Fruit fly (Drosophila melanogaster) whole organism, wandering third instar larva: ENCODE results near the gene brn.

ENCODE experiments used
- Abd-B ChIP-seq: fragments of >200 bp; optimal IDR thresholded peaks from 2 replicates; lab custom pipeline; 2017; ENCODE audit warnings: missing biosample characterization, missing genetic modification characterization
- CG9705 ChIP-seq: fragments of 200-800 bp; sonication (Bioruptor generic); optimal IDR thresholded peaks from 2 replicates; lab custom pipeline; 2018; ENCODE audit warnings: missing biosample characterization, mild to moderate bottlenecking, missing genetic modification characterization
- CrebA ChIP-seq: fragments of 200-800 bp; sonication (Bioruptor generic); optimal IDR thresholded peaks from 2 replicates; lab custom pipeline; 2016; ENCODE audit warnings: missing biosample characterization, mild to moderate bottlenecking, missing genetic modification characterization, borderline replicate concordance
- Dfd ChIP-seq: fragments of >200 bp; optimal IDR thresholded peaks from 2 replicates; lab custom pipeline; 2017; ENCODE audit warnings: missing biosample characterization, missing genetic modification characterization
- Dif ChIP-seq: fragments of 200-275, 200-300 bp; sonication (Bioruptor generic); optimal IDR thresholded peaks from 2 replicates; lab custom pipeline; 2018; ENCODE audit warnings: missing biosample characterization, missing genetic modification characterization; ENCODE audit not compliant: partially characterized antibody
- GATAd ChIP-seq: sonication (Bioruptor generic); optimal IDR thresholded peaks from 2 replicates; lab custom pipeline; 2016; ENCODE audit warnings: missing biosample characterization, missing genetic modification characterization
- Hnf4 ChIP-seq: fragments of 200-800 bp; sonication (Bioruptor generic); optimal IDR thresholded peaks from 2 replicates; lab custom pipeline; 2016; ENCODE audit warnings: missing biosample characterization, mild to moderate bottlenecking, missing genetic modification characterization
- Hr78 ChIP-seq: fragments of >200 bp; optimal IDR thresholded peaks from 2 replicates; lab custom pipeline; 2017; ENCODE audit warnings: missing biosample characterization, missing genetic modification characterization
- Hr83 ChIP-seq: fragments of 200-300 bp; sonication (Bioruptor generic); optimal IDR thresholded peaks from 2 replicates; lab custom pipeline; 2016; ENCODE audit warnings: missing biosample characterization, mild to moderate bottlenecking, missing genetic modification characterization, moderate library complexity; ENCODE audit not compliant: poor library complexity, severe bottlenecking
- Jra ChIP-seq: sonication (Bioruptor generic); optimal IDR thresholded peaks from 2 replicates; lab custom pipeline; 2016; ENCODE audit warnings: missing biosample characterization, missing genetic modification characterization
- Mio ChIP-seq: sonication (Bioruptor generic); optimal IDR thresholded peaks from 2 replicates; lab custom pipeline; 2016; ENCODE audit warnings: missing biosample characterization, missing genetic modification characterization
- Myc ChIP-seq: fragments of >200 bp; optimal IDR thresholded peaks from 2 replicates; lab custom pipeline; 2017
- N ChIP-seq: fragments of >200 bp; optimal IDR thresholded peaks from 2 replicates; lab custom pipeline; 2018; ENCODE audit warnings: missing biosample characterization, missing external identifiers, missing genetic modification characterization
- OdsH ChIP-seq: fragments of 200-800 bp; sonication (Bioruptor generic); optimal IDR thresholded peaks from 2 replicates; lab custom pipeline; 2016; ENCODE audit warnings: missing biosample characterization, mild to moderate bottlenecking, missing genetic modification characterization
- Rel ChIP-seq, 2 experiments: fragments of 200-800 bp; sonication (Bioruptor generic) in 1 of 2; optimal IDR thresholded peaks; 2 replicates in 1 of 2; 3 replicates in 1 of 2; lab custom pipeline; 2016 to 2019; ENCODE audit warnings: mild to moderate bottlenecking in 2 of 2, missing biosample characterization in 2 of 2, missing genetic modification characterization in 2 of 2, moderate library complexity in 1 of 2
- Sp1 ChIP-seq: fragments of 200-800 bp; sonication (Bioruptor generic); optimal IDR thresholded peaks from 3 replicates; lab custom pipeline; 2019; ENCODE audit warnings: missing biosample characterization, mild to moderate bottlenecking, missing genetic modification characterization, moderate library complexity
- br ChIP-seq: fragments of 200-800 bp; sonication (Bioruptor generic); optimal IDR thresholded peaks from 2 replicates; lab custom pipeline; 2016; ENCODE audit warnings: missing biosample characterization, missing genetic modification characterization
- brk ChIP-seq: fragments of 200-800 bp; sonication (Bioruptor generic); optimal IDR thresholded peaks from 2 replicates; lab custom pipeline; 2016; ENCODE audit warnings: missing biosample characterization, mild to moderate bottlenecking, missing genetic modification characterization
- dl ChIP-seq, 2 experiments: fragments of 175-275, 200-275 bp in 1 of 2; fragments of 200-275 bp in 1 of 2; sonication (Bioruptor generic); optimal IDR thresholded peaks; lab custom pipeline; 2018; ENCODE audit warnings: mild to moderate bottlenecking in 2 of 2, missing biosample characterization in 2 of 2, missing genetic modification characterization in 2 of 2, moderate library complexity in 2 of 2; ENCODE audit not compliant: partially characterized antibody in 2 of 2, insufficient read depth in 1 of 2
- dsf ChIP-seq: sonication (Bioruptor generic); optimal IDR thresholded peaks from 2 replicates; lab custom pipeline; 2016; ENCODE audit warnings: missing biosample characterization, missing genetic modification characterization, borderline replicate concordance
- ey ChIP-seq: fragments of 200-800 bp; sonication (Bioruptor generic); optimal IDR thresholded peaks from 2 replicates; lab custom pipeline; 2016; ENCODE audit warnings: missing biosample characterization, missing genetic modification characterization
- foxo ChIP-seq, 2 experiments: fragments of 200-800 bp; sonication (Bioruptor generic); optimal IDR thresholded peaks; 2 replicates in 1 of 2; 3 replicates in 1 of 2; lab custom pipeline; 2016 to 2017; ENCODE audit warnings: missing biosample characterization in 2 of 2, missing genetic modification characterization in 2 of 2
- fru ChIP-seq: fragments of 200-800 bp; sonication (Bioruptor generic); optimal IDR thresholded peaks from 3 replicates; lab custom pipeline; 2016; ENCODE audit warnings: missing biosample characterization, mild to moderate bottlenecking, missing genetic modification characterization
- h ChIP-seq: fragments of 200-800 bp; sonication (Bioruptor generic); optimal IDR thresholded peaks from 3 replicates; lab custom pipeline; 2016; ENCODE audit warnings: missing biosample characterization, mild to moderate bottlenecking, missing genetic modification characterization
- lola ChIP-seq: fragments of >200 bp; optimal IDR thresholded peaks from 2 replicates; lab custom pipeline; 2017; ENCODE audit warnings: missing biosample characterization, missing genetic modification characterization
- pan ChIP-seq: fragments of >200 bp; optimal IDR thresholded peaks from 2 replicates; lab custom pipeline; 2017
- psq ChIP-seq: fragments of 200-800 bp; sonication (Bioruptor generic); optimal IDR thresholded peaks from 3 replicates; lab custom pipeline; 2017; ENCODE audit warnings: missing biosample characterization, mild to moderate bottlenecking, missing genetic modification characterization, moderate library complexity
- rgr ChIP-seq: fragments of 200-800 bp; sonication (Bioruptor generic); optimal IDR thresholded peaks from 3 replicates; lab custom pipeline; 2016; ENCODE audit warnings: missing biosample characterization, mild to moderate bottlenecking, missing genetic modification characterization
- sage ChIP-seq: fragments of 200-800 bp; sonication (Bioruptor generic); optimal IDR thresholded peaks from 2 replicates; lab custom pipeline; 2016; ENCODE audit warnings: missing biosample characterization, mild to moderate bottlenecking, missing genetic modification characterization
- sv ChIP-seq: fragments of 200-800 bp; sonication (Bioruptor generic); optimal IDR thresholded peaks from 3 replicates; lab custom pipeline; 2016; ENCODE audit warnings: missing biosample characterization, missing genetic modification characterization
- tai ChIP-seq: sonication (Bioruptor generic); optimal IDR thresholded peaks from 2 replicates; lab custom pipeline; 2016; ENCODE audit warnings: missing biosample characterization, missing genetic modification characterization
- woc ChIP-seq: sonication (Bioruptor generic); optimal IDR thresholded peaks from 2 replicates; lab custom pipeline; 2016; ENCODE audit warnings: missing biosample characterization, mild to moderate bottlenecking, missing genetic modification characterization

brn gene

dm6 chrX:4107261-4108113 is 3.3 kb downstream of the brn start:
- no peak for TF ChIP-seq Dfd (GFP tag; lab: Kevin White, UChicago)
- TF ChIP-seq OdsH (GFP tag; lab: Kevin White, UChicago): no peak
- TF ChIP-seq psq: peak; percentile 91
- TF ChIP-seq Abd-B (GFP tag; lab: Kevin White, UChicago): no peak
- no peak for TF ChIP-seq Hnf4
- TF ChIP-seq dsf (GFP tag; lab: Kevin White, UChicago): no peak
- TF ChIP-seq CG9705 (GFP tag; lab: Kevin White, UChicago): no peak
- no peak for TF ChIP-seq Rel (GFP tag; optimal IDR thresholded peaks at IDR 0.05; lab: Kevin White, UChicago)
- TF ChIP-seq Rel (tag; optimal IDR thresholded peaks at IDR 0.05; lab: Kevin White, UChicago): peak; percentile 72
- peak in 1 of 2 experiments; percentile 12 for TF ChIP-seq foxo (GFP tag; optimal IDR thresholded peaks at IDR 0.05; lab: Kevin White, UChicago)
- TF ChIP-seq tai (GFP tag; lab: Kevin White, UChicago): no peak
- TF ChIP-seq dl (GFP tag; optimal IDR thresholded peaks at IDR 0.05; lab: Kevin White, UChicago; ENCODE audit: insufficient read depth in 1 of 2, partially characterized antibody in 2 of 2): no peak

- TF ChIP-seq Myc (lab: Kevin White, UChicago) (no peak), Mio (GFP tag; lab: Kevin White, UChicago) (no peak), sv (GFP tag; lab: Kevin White, UChicago) (no peak), foxo (GFP tag; optimal IDR thresholded peaks at IDR 0.05; lab: Kevin White, UChicago) (peak in 1 of 2 experiments; percentile 1), OdsH (GFP tag; lab: Kevin White, UChicago) (no peak), Hnf4 (no peak), Hr78 (GFP tag; lab: Kevin White, UChicago) (no peak), Hr83 (GFP tag; lab: Kevin White, UChicago) (no peak), lola (GFP tag; lab: Kevin White, UChicago) (no peak), fru (peak; percentile 4), brk (GFP tag; lab: Kevin White, UChicago) (no peak), Dfd (GFP tag; lab: Kevin White, UChicago) (no peak), GATAd (no peak)
These were observed 3.9 kb downstream of the brn start for dm6 chrX:4108114-4108439.

- TF ChIP-seq tai (GFP tag; lab: Kevin White, UChicago) (no peak), psq (peak; percentile 42), lola (GFP tag; lab: Kevin White, UChicago) (no peak), h (GFP tag; lab: Kevin White, UChicago) (peak; percentile 8), Jra (GFP tag; lab: Kevin White, UChicago) (peak; percentile 58)
These were observed 4.6 kb downstream of the brn start for dm6 chrX:4108612-4109173.

dm6 chrX:4113698-4114216 is 9.6 kb downstream of the brn start, which contains the start of the genes dgt4 and Nsun2:
TSS of gene dgt4 (plus strand) at chrX:4113701.
TSS of gene Nsun2 (minus strand) at chrX:4113734.
- TF ChIP-seq Mio (GFP tag; lab: Kevin White, UChicago) (no peak), Sp1 (peak; percentile 12), CG9705 (GFP tag; lab: Kevin White, UChicago) (no peak), fru (peak; percentile 21), lola (GFP tag; lab: Kevin White, UChicago) (no peak), CrebA (no peak), h (GFP tag; lab: Kevin White, UChicago) (peak; percentile 31), rgr (GFP tag; lab: Kevin White, UChicago) (peak; percentile 29), Myc (lab: Kevin White, UChicago) (peak; percentile 49), tai (GFP tag; lab: Kevin White, UChicago) (no peak), Abd-B (GFP tag; lab: Kevin White, UChicago) (no peak), pan (lab: Kevin White, UChicago) (no peak), br (GFP tag; lab: Kevin White, UChicago) (peak; percentile 13), foxo (GFP tag; optimal IDR thresholded peaks at IDR 0.05; lab: Kevin White, UChicago) (peak in 1 of 2 experiments; percentile 61), sv (GFP tag; lab: Kevin White, UChicago) (no peak), psq (peak; percentile 2), woc (GFP tag; lab: Kevin White, UChicago) (peak; percentile 58), ey (GFP tag; lab: Kevin White, UChicago) (no peak), Dif (GFP tag; lab: Kevin White, UChicago) (no peak), OdsH (GFP tag; lab: Kevin White, UChicago) (no peak), sage (GFP tag; lab: Kevin White, UChicago) (no peak), N (GFP tag; lab: Kevin White, UChicago) (no peak), Hr78 (GFP tag; lab: Kevin White, UChicago) (no peak), Hr83 (GFP tag; lab: Kevin White, UChicago) (no peak), brk (GFP tag; lab: Kevin White, UChicago) (no peak), Hnf4 (peak; percentile 50), Jra (GFP tag; lab: Kevin White, UChicago) (peak; percentile 28), Rel (GFP tag; optimal IDR thresholded peaks at IDR 0.05; lab: Kevin White, UChicago) (no peak), Rel (tag; optimal IDR thresholded peaks at IDR 0.05; lab: Kevin White, UChicago) (no peak)
